Worm (Caenorhabditis elegans) whole organism, L3 larva: ENCODE results near the gene irld-4.

Source experiments
- R02D3.7 ChIP-seq: fragments of 150-350 bp; optimal IDR thresholded peaks from 2 replicates; lab custom pipeline; 2014; ENCODE audit warnings: missing biosample characterization, missing genetic modification characterization
- ZK546.5 ChIP-seq: sonication (generic microtip); optimal IDR thresholded peaks from 2 replicates; lab custom pipeline; 2017; ENCODE audit warnings: missing biosample characterization, missing genetic modification characterization
- ama-1 ChIP-seq: fragments of 150-350 bp; optimal IDR thresholded peaks from 2 replicates; lab custom pipeline; 2018
- ceh-16 ChIP-seq: sonication (generic microtip); optimal IDR thresholded peaks from 2 replicates; lab custom pipeline; 2017; ENCODE audit warnings: missing biosample characterization, missing genetic modification characterization
- ceh-28 ChIP-seq: fragments of 150-350 bp; optimal IDR thresholded peaks from 2 replicates; lab custom pipeline; 2014; ENCODE audit warnings: missing biosample characterization, missing genetic modification reagents, missing genetic modification characterization
- ceh-9 ChIP-seq: sonication (generic microtip); optimal IDR thresholded peaks from 2 replicates; lab custom pipeline; 2018; ENCODE audit warnings: missing biosample characterization, missing genetic modification characterization
- egl-5 ChIP-seq: fragments of 150-350 bp; optimal IDR thresholded peaks from 2 replicates; lab custom pipeline; 2017; ENCODE audit warnings: missing biosample characterization, missing genetic modification reagents, missing genetic modification characterization, inconsistent platforms
- elt-1 ChIP-seq: fragments of 150-350 bp; optimal IDR thresholded peaks from 2 replicates; lab custom pipeline; 2014; ENCODE audit warnings: missing biosample characterization, missing genetic modification characterization
- elt-2 ChIP-seq: sonication (generic microtip); optimal IDR thresholded peaks from 2 replicates; lab custom pipeline; 2016; ENCODE audit warnings: missing genetic modification reagents, mild to moderate bottlenecking, missing genetic modification characterization, missing compliant biosample characterization
- elt-3 ChIP-seq, 3 experiments: fragments of 150-350 bp in 1 of 3; sonication (generic microtip) in 2 of 3; optimal IDR thresholded peaks; 2 replicates in 2 of 3; 4 replicates in 1 of 3; lab custom pipeline; 2014 to 2017; ENCODE audit warnings: missing biosample characterization in 3 of 3, missing genetic modification characterization in 3 of 3
- eor-1 ChIP-seq, 2 experiments: fragments of 150-350 bp; optimal IDR thresholded peaks; 2 replicates each; lab custom pipeline; 2014 to 2018; ENCODE audit warnings: missing biosample characterization in 2 of 2, missing genetic modification characterization in 2 of 2
- fkh-10 ChIP-seq: sonication (generic microtip); optimal IDR thresholded peaks from 2 replicates; lab custom pipeline; 2017; ENCODE audit warnings: missing biosample characterization, missing genetic modification reagents, missing genetic modification characterization
- fkh-2 ChIP-seq: fragments of 150-350 bp; optimal IDR thresholded peaks from 2 replicates; lab custom pipeline; 2014; ENCODE audit warnings: missing biosample characterization, missing genetic modification reagents, missing genetic modification characterization
- fos-1 ChIP-seq: fragments of 150-350 bp; optimal IDR thresholded peaks from 2 replicates; lab custom pipeline; 2014; ENCODE audit warnings: missing biosample characterization, missing genetic modification characterization
- hmg-11 ChIP-seq: sonication (generic microtip); optimal IDR thresholded peaks from 2 replicates; lab custom pipeline; 2016; ENCODE audit warnings: missing genetic modification characterization, missing compliant biosample characterization
- jun-1 ChIP-seq: fragments of 150-350 bp; optimal IDR thresholded peaks from 2 replicates; lab custom pipeline; 2014; ENCODE audit warnings: missing biosample characterization, missing genetic modification reagents, missing genetic modification characterization
- lin-15B ChIP-seq: fragments of 150-350 bp; optimal IDR thresholded peaks from 2 replicates; lab custom pipeline; 2014; ENCODE audit warnings: missing biosample characterization, missing genetic modification characterization
- lin-39 ChIP-seq: fragments of 150-350 bp; optimal IDR thresholded peaks from 2 replicates; lab custom pipeline; 2018; ENCODE audit warnings: missing biosample characterization, missing genetic modification reagents, missing genetic modification characterization
- lsy-12 ChIP-seq: sonication (generic microtip); optimal IDR thresholded peaks from 2 replicates; lab custom pipeline; 2016; ENCODE audit warnings: mild to moderate bottlenecking, missing genetic modification characterization, missing compliant biosample characterization
- mdl-1 ChIP-seq: fragments of 150-350 bp; optimal IDR thresholded peaks from 2 replicates; lab custom pipeline; 2014; ENCODE audit warnings: missing biosample characterization, missing genetic modification characterization
- mml-1 ChIP-seq: fragments of 150-350 bp; sonication (generic microtip); optimal IDR thresholded peaks from 3 replicates; lab custom pipeline; 2014; ENCODE audit warnings: missing biosample characterization, missing genetic modification characterization
- nfya-1 ChIP-seq: sonication (generic microtip); optimal IDR thresholded peaks from 2 replicates; lab custom pipeline; 2017; ENCODE audit warnings: missing genetic modification characterization, mild to moderate bottlenecking, missing compliant biosample characterization, antibody characterized with exemption, moderate library complexity; ENCODE audit not compliant: insufficient read depth
- nhr-11 ChIP-seq: fragments of 150-350 bp; optimal IDR thresholded peaks from 2 replicates; lab custom pipeline; 2014; ENCODE audit warnings: missing biosample characterization, missing genetic modification characterization
- nhr-12 ChIP-seq: fragments of 150-350 bp; optimal IDR thresholded peaks from 2 replicates; lab custom pipeline; 2014; ENCODE audit warnings: missing biosample characterization, missing genetic modification characterization
- nhr-23 ChIP-seq: fragments of 150-350 bp; optimal IDR thresholded peaks from 2 replicates; lab custom pipeline; 2014; ENCODE audit warnings: missing biosample characterization, missing genetic modification reagents, missing genetic modification characterization
- nhr-237 ChIP-seq: fragments of 150-350 bp; optimal IDR thresholded peaks from 2 replicates; lab custom pipeline; 2014; ENCODE audit warnings: missing biosample characterization, missing genetic modification characterization
- nhr-25 ChIP-seq: sonication (generic microtip); optimal IDR thresholded peaks from 2 replicates; lab custom pipeline; 2017; ENCODE audit warnings: missing biosample characterization, missing genetic modification characterization
- nhr-28 ChIP-seq: fragments of 150-350 bp; optimal IDR thresholded peaks from 2 replicates; lab custom pipeline; 2014; ENCODE audit warnings: missing biosample characterization, missing genetic modification characterization
- nhr-43 ChIP-seq: sonication (generic microtip); optimal IDR thresholded peaks from 2 replicates; lab custom pipeline; 2016; ENCODE audit warnings: mild to moderate bottlenecking, missing genetic modification characterization, missing compliant biosample characterization; ENCODE audit not compliant: poor library complexity, severe bottlenecking
- nhr-67 ChIP-seq: fragments of 150-350 bp; optimal IDR thresholded peaks from 2 replicates; lab custom pipeline; 2014; ENCODE audit warnings: missing biosample characterization, missing genetic modification characterization
- nhr-76 ChIP-seq: fragments of 150-350 bp; sonication (generic microtip); optimal IDR thresholded peaks from 5 replicates; lab custom pipeline; 2014; ENCODE audit warnings: missing biosample characterization, missing genetic modification characterization
- nhr-77 ChIP-seq: fragments of 150-350 bp; optimal IDR thresholded peaks from 2 replicates; lab custom pipeline; 2014; ENCODE audit warnings: missing biosample characterization, missing genetic modification characterization
- pha-4 ChIP-seq: fragments of 150-350 bp; optimal IDR thresholded peaks from 2 replicates; lab custom pipeline; 2014; ENCODE audit warnings: missing biosample characterization, missing genetic modification reagents, missing genetic modification characterization
- sea-2 ChIP-seq: fragments of 150-350 bp; sonication (generic microtip); optimal IDR thresholded peaks from 4 replicates; lab custom pipeline; 2014; ENCODE audit warnings: missing biosample characterization, missing genetic modification reagents, missing genetic modification characterization
- skn-1 ChIP-seq: fragments of 150-350 bp; optimal IDR thresholded peaks from 2 replicates; lab custom pipeline; 2014; ENCODE audit warnings: missing biosample characterization, missing genetic modification characterization
- snpc-4 ChIP-seq: fragments of 150-350 bp; optimal IDR thresholded peaks from 2 replicates; lab custom pipeline; 2014; ENCODE audit warnings: missing biosample characterization, missing genetic modification characterization
- tbx-2 ChIP-seq: sonication (generic microtip); optimal IDR thresholded peaks from 2 replicates; lab custom pipeline; 2016; ENCODE audit warnings: mild to moderate bottlenecking, missing genetic modification characterization, missing compliant biosample characterization
- unc-62 ChIP-seq: fragments of 150-350 bp; sonication (generic microtip); optimal IDR thresholded peaks from 4 replicates; lab custom pipeline; 2014; ENCODE audit warnings: missing biosample characterization, missing genetic modification reagents, missing genetic modification characterization
- zag-1 ChIP-seq: fragments of 150-350 bp; optimal IDR thresholded peaks from 2 replicates; lab custom pipeline; 2014; ENCODE audit warnings: missing biosample characterization, missing genetic modification characterization
- ztf-11 ChIP-seq: fragments of 150-350 bp; optimal IDR thresholded peaks from 2 replicates; lab custom pipeline; 2014; ENCODE audit warnings: missing biosample characterization, missing genetic modification characterization

Gene irld-4

DNA sequence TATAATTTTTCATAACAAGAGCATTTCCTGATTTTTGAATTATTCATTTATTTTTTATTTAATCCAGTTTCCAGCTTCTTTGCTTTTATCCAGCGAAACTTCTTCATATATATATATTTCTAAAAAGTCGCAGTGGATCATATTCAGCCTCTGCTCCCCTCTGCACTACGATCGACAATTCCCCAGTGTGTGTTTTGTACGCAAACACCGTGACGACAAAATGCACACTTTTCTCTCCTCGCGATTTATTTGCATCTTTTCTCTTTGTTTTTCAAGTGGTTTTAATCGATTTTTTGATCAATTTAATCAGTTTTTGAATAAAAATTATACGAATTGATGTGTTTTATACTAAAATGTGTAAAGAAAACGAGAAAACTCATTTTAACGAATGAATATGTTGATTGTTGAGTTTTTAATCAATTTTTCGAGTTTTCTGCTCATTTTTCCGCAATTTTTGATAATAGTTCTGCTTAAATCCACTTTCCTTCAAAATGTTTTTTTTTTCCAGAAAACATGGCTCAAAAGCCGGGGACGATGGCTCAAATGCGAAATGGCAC, 23.8 kb downstream of the irld-4 start, which contains the start of gene Y57G11C.33:
Gene Y57G11C.33 (plus strand): TSS at position 507 of the 557 bp plus-strand sequence.
- TF ChIP-seq nhr-28 (tag; lab: Kevin White, UChicago) (no peak), pha-4 (peak; percentile 39), mdl-1 (tag; lab: Kevin White, UChicago) (no peak), fkh-2 (tag; lab: Kevin White, UChicago) (no peak), nhr-76 (tag; lab: Kevin White, UChicago) (no peak), tbx-2 (tag; lab: Kevin White, UChicago) (no peak), elt-1 (tag; lab: Kevin White, UChicago) (no peak), hmg-11 (peak; percentile 28), snpc-4 (tag; lab: Kevin White, UChicago) (peak; percentile 38), lin-15B (tag; lab: Kevin White, UChicago) (peak; percentile 4), nhr-12 (tag; lab: Kevin White, UChicago) (no peak), mml-1 (tag; lab: Kevin White, UChicago) (no peak), nfya-1 (tag; lab: Kevin White, UChicago) (peak; percentile 61)

DNA sequence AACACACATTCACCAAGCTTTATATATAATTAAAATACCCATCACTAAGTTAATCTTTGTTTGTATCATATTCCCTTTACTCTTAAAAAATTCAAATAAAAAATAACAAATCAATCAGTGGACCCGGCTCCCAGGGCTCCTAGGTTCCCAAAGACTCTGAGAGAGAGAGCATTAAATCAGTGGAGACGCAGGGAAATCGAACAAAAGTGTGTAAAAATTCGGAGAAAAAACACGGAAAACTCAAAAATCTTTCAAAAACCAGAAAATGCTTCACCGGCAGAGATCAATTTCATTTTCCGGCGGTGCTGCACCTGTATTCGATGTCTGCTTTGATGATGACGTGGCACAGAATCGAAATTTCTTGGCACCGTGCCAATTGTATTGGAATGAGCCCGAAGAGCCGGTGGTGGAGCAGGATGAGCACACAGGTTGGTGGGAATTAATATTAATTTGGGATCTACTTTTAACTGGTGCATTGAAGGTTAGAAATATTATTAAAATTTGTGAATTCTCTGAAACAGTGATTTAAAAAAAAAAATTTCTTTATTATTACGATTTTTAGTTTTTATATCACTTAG, 25.2 kb downstream of the irld-4 start, which contains the start of gene anoh-2:
Gene anoh-2 (plus strand): TSS at position 255 of the 578 bp plus-strand sequence.
- TF ChIP-seq ama-1 (lab: Kevin White, UChicago) (peak; percentile 48), eor-1 (tag; optimal IDR thresholded peaks at IDR 0.05; lab: Kevin White, UChicago) (no peak)

DNA sequence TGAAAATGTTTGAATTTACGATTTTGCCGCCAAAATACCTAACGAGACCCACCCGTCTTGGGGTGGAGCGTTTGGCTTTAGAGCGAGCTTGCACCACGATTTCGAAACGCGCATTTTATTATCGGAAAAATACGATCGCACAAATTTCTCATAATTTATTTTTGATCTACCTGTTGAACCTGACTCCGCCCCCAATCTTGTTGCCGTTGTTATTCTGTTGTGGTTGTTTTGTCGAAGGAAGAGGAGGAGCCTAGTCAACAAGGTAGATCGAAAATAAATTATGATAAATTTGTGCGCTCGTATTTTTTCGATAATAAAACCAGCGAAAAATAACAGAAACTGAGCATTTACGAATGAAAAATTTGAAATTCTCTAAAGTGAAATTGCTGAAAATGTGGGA, 26.0 kb downstream of the irld-4 start:
- TF ChIP-seq skn-1 (tag; lab: Kevin White, UChicago) (no peak), egl-5 (tag; lab: Kevin White, UChicago) (no peak), elt-3 (tag; optimal IDR thresholded peaks at IDR 0.05; lab: Kevin White, UChicago) (no peak), lin-39 (tag; lab: Kevin White, UChicago) (no peak), eor-1 (tag; optimal IDR thresholded peaks at IDR 0.05; lab: Kevin White, UChicago) (no peak), sea-2 (no peak), mml-1 (tag; lab: Kevin White, UChicago) (no peak), elt-2 (no peak), fkh-10 (GFP tag; lab: Kevin White, UChicago) (no peak), nhr-43 (tag; lab: Kevin White, UChicago) (no peak), zag-1 (tag; lab: Kevin White, UChicago) (no peak), nhr-67 (tag; lab: Kevin White, UChicago) (no peak), nfya-1 (tag; lab: Kevin White, UChicago) (no peak), ceh-28 (tag; lab: Kevin White, UChicago) (no peak), ZK546.5 (tag; lab: Kevin White, UChicago) (no peak), nhr-77 (tag; lab: Kevin White, UChicago) (no peak)

DNA sequence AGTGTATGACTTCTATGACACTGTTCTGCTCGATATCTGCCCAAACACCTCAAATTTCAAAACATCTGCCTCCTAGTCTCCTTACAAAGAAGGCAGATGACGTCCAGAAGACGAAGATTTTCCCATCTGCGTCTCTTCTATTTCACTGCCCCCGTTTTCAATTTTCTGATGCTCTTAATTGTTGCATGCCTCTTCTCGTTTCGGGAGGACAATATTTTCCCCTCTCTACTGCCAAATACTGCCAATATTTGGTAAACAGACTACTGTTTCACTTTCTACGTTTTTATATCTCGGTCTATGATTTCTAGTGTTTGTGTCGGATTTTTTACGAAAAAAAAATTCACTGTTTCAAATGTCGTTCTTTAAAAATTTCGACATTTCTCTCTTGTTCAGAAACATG, 28.5 kb downstream of the irld-4 start:
- TF ChIP-seq nfya-1 (tag; lab: Kevin White, UChicago) (no peak), snpc-4 (tag; lab: Kevin White, UChicago) (no peak), lin-39 (tag; lab: Kevin White, UChicago) (no peak), elt-2 (no peak), mdl-1 (tag; lab: Kevin White, UChicago) (no peak), eor-1 (tag; optimal IDR thresholded peaks at IDR 0.05; lab: Kevin White, UChicago) (no peak), tbx-2 (tag; lab: Kevin White, UChicago) (no peak), elt-1 (tag; lab: Kevin White, UChicago) (no peak)

DNA sequence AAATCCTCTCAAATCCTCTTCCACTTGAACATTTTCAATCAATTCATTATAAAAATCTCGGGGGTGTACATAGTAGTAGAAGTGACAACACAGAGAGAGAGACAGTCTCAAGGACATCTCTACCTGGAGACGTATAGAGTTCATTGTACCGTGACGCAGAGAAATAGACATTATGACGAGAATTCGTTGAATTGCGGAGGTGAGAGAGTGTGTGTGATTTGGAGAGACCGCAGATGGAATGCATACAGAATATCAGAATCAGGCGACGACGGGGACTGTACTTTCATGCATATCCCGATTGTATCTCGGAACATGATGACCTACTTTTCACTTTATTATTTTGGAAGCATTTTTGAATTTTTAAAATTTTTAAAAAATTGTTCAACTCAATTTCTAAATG, 42.9 kb downstream of the irld-4 start:
- no peak for TF ChIP-seq ceh-9 (tag; lab: Kevin White, UChicago)
- TF ChIP-seq nhr-25 (tag; lab: Kevin White, UChicago) = peak; percentile 97
- TF ChIP-seq unc-62 (GFP tag; lab: Kevin White, UChicago) = no peak
- no peak for TF ChIP-seq lsy-12 (tag; lab: Kevin White, UChicago)
- no peak for TF ChIP-seq elt-2
- no peak for TF ChIP-seq nhr-11 (tag; lab: Kevin White, UChicago)
- TF ChIP-seq nhr-77 (tag; lab: Kevin White, UChicago) = no peak
- TF ChIP-seq ceh-16 (tag; lab: Kevin White, UChicago) = no peak
- no peak for TF ChIP-seq fos-1 (tag; lab: Kevin White, UChicago)
- no peak for TF ChIP-seq tbx-2 (tag; lab: Kevin White, UChicago)
- no peak for TF ChIP-seq lin-39 (tag; lab: Kevin White, UChicago)
- no peak for TF ChIP-seq fkh-2 (tag; lab: Kevin White, UChicago)
- no peak for TF ChIP-seq fkh-10 (GFP tag; lab: Kevin White, UChicago)
- TF ChIP-seq ceh-28 (tag; lab: Kevin White, UChicago) = peak; percentile 57
- TF ChIP-seq nhr-237 = no peak
- no peak for TF ChIP-seq hmg-11
- TF ChIP-seq ZK546.5 (tag; lab: Kevin White, UChicago) = no peak
- TF ChIP-seq pha-4 = no peak
- no peak for TF ChIP-seq eor-1 (tag; optimal IDR thresholded peaks at IDR 0.05; lab: Kevin White, UChicago)
- no peak for TF ChIP-seq ama-1 (lab: Kevin White, UChicago)
- TF ChIP-seq R02D3.7 (tag; lab: Kevin White, UChicago) = no peak
- TF ChIP-seq nhr-23 (tag; lab: Kevin White, UChicago) = peak; percentile 80
- no peak for TF ChIP-seq nhr-76 (tag; lab: Kevin White, UChicago)
- no peak for TF ChIP-seq ztf-11 (tag; lab: Kevin White, UChicago)
- TF ChIP-seq jun-1 = no peak
- peak; percentile 3 for TF ChIP-seq nfya-1 (tag; lab: Kevin White, UChicago)
- peak; percentile 55 for TF ChIP-seq nhr-43 (tag; lab: Kevin White, UChicago)
